Fruit fly (Drosophila melanogaster): Measurements from ENCODE around the gene Sfp84E.

Gene Sfp84E

dm6 chr3R:7962778-7963494, 17.2 kb downstream of the Sfp84E start (continued):
- TF ChIP-seq Chrac-16 (GFP tag; optimal IDR thresholded peaks at IDR 0.05) (peak; percentile 19), CG12299 (tag; optimal IDR thresholded peaks at IDR 0.05) (no peak), Hmr (GFP tag; optimal IDR thresholded peaks at IDR 0.05) (no peak), Camta (GFP tag; optimal IDR thresholded peaks at IDR 0.05) (no peak), twi (tag; optimal IDR thresholded peaks at IDR 0.05) (peak; percentile 31), da (GFP tag; optimal IDR thresholded peaks at IDR 0.05) (no peak), CG18476 (GFP tag; optimal IDR thresholded peaks at IDR 0.05) (no peak), Usf (GFP tag; optimal IDR thresholded peaks at IDR 0.05) (peak; percentile 62), CG12236 (GFP tag; optimal IDR thresholded peaks at IDR 0.05) (no peak), Mes4 (GFP tag; optimal IDR thresholded peaks at IDR 0.05) (no peak), CG9727 (GFP tag; optimal IDR thresholded peaks at IDR 0.05) (peak; percentile 82), CG13123 (GFP tag; optimal IDR thresholded peaks at IDR 0.05) (no peak), Awh (GFP tag; IDR thresholded peaks at IDR 0.05) (no peak), bigmax (GFP tag; optimal IDR thresholded peaks at IDR 0.05) (no peak), CG30431 (GFP tag; optimal IDR thresholded peaks at IDR 0.05) (peak; percentile 51), CG10654 (GFP tag; optimal IDR thresholded peaks at IDR 0.05) (peak; percentile 3), onecut (GFP tag; IDR thresholded peaks at IDR 0.05) (peak; percentile 1; the same call in 1 of the 2 replicates), CG11696 (GFP tag; IDR thresholded peaks at IDR 0.05) (no peak), CG32532 (GFP tag; IDR thresholded peaks at IDR 0.05) (no peak), Nf-YB (GFP tag; optimal IDR thresholded peaks at IDR 0.05) (peak; percentile 93), usp (GFP tag; optimal IDR thresholded peaks at IDR 0.05) (no peak), CG10267 (tag; optimal IDR thresholded peaks at IDR 0.05) (peak; percentile 58), CG31441 (GFP tag; IDR thresholded peaks at IDR 0.05) (peak; percentile 82), CG1602 (GFP tag; optimal IDR thresholded peaks at IDR 0.05) (peak; percentile 42), Hand (GFP tag; optimal IDR thresholded peaks at IDR 0.05) (no peak), CG14710 (tag; optimal IDR thresholded peaks at IDR 0.05) (peak; percentile 78), CG11247 (GFP tag; IDR thresholded peaks at IDR 0.05) (no peak), Nf-YA (GFP tag; IDR thresholded peaks at IDR 0.05) (no peak), org-1 (GFP tag; optimal IDR thresholded peaks at IDR 0.05) (no peak), CG11695 (GFP tag; IDR thresholded peaks at IDR 0.05) (no peak), dysf (GFP tag; IDR thresholded peaks at IDR 0.05) (no peak), sens-2 (GFP tag; IDR thresholded peaks at IDR 0.05) (no peak), CG9215 (GFP tag; IDR thresholded peaks at IDR 0.05) (no peak), al (GFP tag; IDR thresholded peaks at IDR 0.05) (no peak), Adf1 (GFP tag; IDR thresholded peaks at IDR 0.05) (no peak), CG30020 (tag; optimal IDR thresholded peaks at IDR 0.05) (no peak), Poxn (GFP tag; IDR thresholded peaks at IDR 0.05) (no peak), H2.0 (GFP tag; IDR thresholded peaks at IDR 0.05) (0 out of 2 replicates have a peak, but pooled peaks have one; percentile 18), tio (GFP tag; optimal IDR thresholded peaks at IDR 0.05) (peak; percentile 76), CG2712 (tag; optimal IDR thresholded peaks at IDR 0.05) (peak; percentile 76), lab (GFP tag; optimal IDR thresholded peaks at IDR 0.05) (no peak), yki (optimal IDR thresholded peaks at IDR 0.05) (no peak), gem (tag; optimal IDR thresholded peaks at IDR 0.05) (peak; percentile 79), jing (GFP tag; optimal IDR thresholded peaks at IDR 0.05) (no peak), CG10543 (GFP tag; optimal IDR thresholded peaks at IDR 0.05) (no peak), wek (GFP tag; optimal IDR thresholded peaks at IDR 0.05) (no peak), PHDP (tag; optimal IDR thresholded peaks at IDR 0.05) (no peak), CG8944 (GFP tag; optimal IDR thresholded peaks at IDR 0.05) (no peak), CG6854 (GFP tag; optimal IDR thresholded peaks at IDR 0.05) (no peak), insv (GFP tag; optimal IDR thresholded peaks at IDR 0.05) (no peak), HHEX (GFP tag; optimal IDR thresholded peaks at IDR 0.05) (no peak)
